Fruit fly (Drosophila melanogaster): ENCODE results near the gene Rab3GAP1.

Rab3GAP1 gene

DNA sequence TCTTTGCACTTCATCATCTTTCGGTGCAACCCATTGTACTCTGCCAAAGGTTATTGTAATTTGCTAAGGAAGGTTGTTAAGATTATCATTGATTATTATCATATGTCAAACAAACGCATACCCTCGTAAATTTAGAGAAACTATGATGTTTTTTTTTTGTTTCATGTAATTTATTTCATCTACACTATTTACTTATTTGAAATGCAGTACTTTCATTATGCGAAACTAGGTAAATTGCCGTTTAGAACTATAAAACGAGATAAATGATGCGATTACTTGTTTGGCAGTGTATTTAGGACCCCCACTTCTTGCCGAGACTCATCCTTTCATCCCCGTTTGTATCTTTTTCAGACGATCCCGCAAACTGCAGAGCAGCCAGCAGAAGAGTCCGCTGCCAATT is 7.1 kb downstream of the Rab3GAP1 start:
- TF ChIP-seq Hr38 (GFP tag; optimal IDR thresholded peaks at IDR 0.05) (no peak), Eip75B (GFP tag; optimal IDR thresholded peaks at IDR 0.05) (peak; percentile 19), Ets96B (tag; optimal IDR thresholded peaks at IDR 0.05) (peak; percentile 14), CG9139 (GFP tag; optimal IDR thresholded peaks at IDR 0.05) (no peak), Met (GFP tag; optimal IDR thresholded peaks at IDR 0.05) (no peak), CG3919 (GFP tag; optimal IDR thresholded peaks at IDR 0.05) (peak; percentile 2), pdm3 (GFP tag; optimal IDR thresholded peaks at IDR 0.05) (peak; percentile 23), CG3032 (tag; optimal IDR thresholded peaks at IDR 0.05) (peak; percentile 36), CG32006 (GFP tag; optimal IDR thresholded peaks at IDR 0.05) (peak; percentile 4), CG6808 (GFP tag; optimal IDR thresholded peaks at IDR 0.05) (peak; percentile 13), Smox (GFP tag; optimal IDR thresholded peaks at IDR 0.05) (no peak), salr (GFP tag; optimal IDR thresholded peaks at IDR 0.05) (no peak), spab (GFP tag; optimal IDR thresholded peaks at IDR 0.05) (peak; percentile 16), topi (GFP tag; optimal IDR thresholded peaks at IDR 0.05) (peak; percentile 15), CG11294 (GFP tag; IDR thresholded peaks at IDR 0.05) (no peak), Sox102F (GFP tag; optimal IDR thresholded peaks at IDR 0.05) (no peak), CG10631 (GFP tag; optimal IDR thresholded peaks at IDR 0.05) (peak; percentile 41), eg (GFP tag; IDR thresholded peaks at IDR 0.05) (no peak), achi (GFP tag; optimal IDR thresholded peaks at IDR 0.05) (no peak), CG6854 (GFP tag; optimal IDR thresholded peaks at IDR 0.05) (no peak), dsx (GFP tag; optimal IDR thresholded peaks at IDR 0.05; ENCODE audit: poor library complexity, severe bottlenecking) (peak; percentile 21), vri (GFP tag; optimal IDR thresholded peaks at IDR 0.05) (no peak), cyc (GFP tag; optimal IDR thresholded peaks at IDR 0.05) (no peak), Eip78C (GFP tag) (peak; percentile 83), CG8632 (GFP tag; optimal IDR thresholded peaks at IDR 0.05) (no peak), acj6 (GFP tag; optimal IDR thresholded peaks at IDR 0.05) (no peak), esn (GFP tag; optimal IDR thresholded peaks at IDR 0.05) (peak; percentile 30), CG10669 (GFP tag; optimal IDR thresholded peaks at IDR 0.05) (peak; percentile 45)

DNA sequence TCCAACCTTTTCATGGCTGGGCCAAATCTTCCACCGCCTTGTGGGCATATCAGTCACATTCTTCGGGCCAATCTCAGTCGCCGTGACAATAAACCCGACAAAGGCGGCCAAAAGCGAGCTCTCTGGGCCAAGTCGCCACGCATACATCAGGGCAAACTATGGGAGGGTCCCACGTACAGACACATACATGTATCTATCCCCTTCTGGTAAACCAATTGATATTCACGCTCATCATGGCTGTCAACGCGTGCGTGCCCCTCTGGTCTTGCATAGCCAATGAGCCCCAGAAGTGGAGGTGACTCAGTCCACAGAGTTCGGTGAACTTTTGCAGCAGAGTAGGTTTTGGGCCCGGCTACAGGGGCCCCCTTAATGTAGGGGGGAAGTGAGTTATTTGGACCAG is 14.3 kb downstream of the Rab3GAP1 start:
- TF ChIP-seq net (GFP tag; optimal IDR thresholded peaks at IDR 0.05) (no peak), vri (GFP tag; optimal IDR thresholded peaks at IDR 0.05) (no peak), Smox (GFP tag; optimal IDR thresholded peaks at IDR 0.05) (no peak), Eip78C (GFP tag) (peak; percentile 49), ss (GFP tag; optimal IDR thresholded peaks at IDR 0.05) (peak in 1 of 2 experiments; percentile 32)

DNA sequence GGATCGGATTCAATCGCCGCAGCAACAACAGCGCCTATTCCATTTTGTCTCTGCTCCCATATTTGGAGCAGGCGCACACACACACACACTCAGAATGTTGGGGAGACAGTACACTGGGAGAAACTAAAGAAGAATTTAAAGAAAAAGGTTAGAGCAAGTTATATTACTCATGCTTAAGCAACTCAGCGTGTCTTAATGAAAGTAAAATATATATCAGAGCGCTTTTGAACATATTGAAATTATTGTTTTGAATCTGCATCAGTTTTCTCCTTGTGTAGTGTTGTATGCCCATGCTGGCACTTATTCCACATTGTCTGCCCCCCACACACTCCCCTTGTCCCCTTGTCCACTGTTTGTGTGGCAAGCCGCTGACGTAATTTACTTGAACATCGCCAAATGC is 20.8 kb downstream of the Rab3GAP1 start:
- TF ChIP-seq pdm3 (GFP tag; optimal IDR thresholded peaks at IDR 0.05): peak; percentile 81
- TF ChIP-seq achi (GFP tag; optimal IDR thresholded peaks at IDR 0.05): peak; percentile 80
- peak; percentile 70 for TF ChIP-seq acj6 (GFP tag; optimal IDR thresholded peaks at IDR 0.05)
- TF ChIP-seq CG4318 (GFP tag; optimal IDR thresholded peaks at IDR 0.05): peak; percentile 77
- TF ChIP-seq topi (GFP tag; optimal IDR thresholded peaks at IDR 0.05): peak; percentile 56
- peak; percentile 4 to 66 for TF ChIP-seq salr (GFP tag; optimal IDR thresholded peaks at IDR 0.05)
- TF ChIP-seq eg (GFP tag; IDR thresholded peaks at IDR 0.05): peak; percentile 91
- TF ChIP-seq Lpt (GFP tag; optimal IDR thresholded peaks at IDR 0.05): peak; percentile 83
- TF ChIP-seq CG31627 (GFP tag; optimal IDR thresholded peaks at IDR 0.05): peak; percentile 59
- TF ChIP-seq CG1621 (tag; optimal IDR thresholded peaks at IDR 0.05): peak; percentile 5
- peak; percentile 54 for TF ChIP-seq CG34406 (GFP tag; optimal IDR thresholded peaks at IDR 0.05)
- TF ChIP-seq CG3032 (tag; optimal IDR thresholded peaks at IDR 0.05): no peak
- TF ChIP-seq Gug (GFP tag; IDR thresholded peaks at IDR 0.05): peak; percentile 83
- TF ChIP-seq CG6854 (GFP tag; optimal IDR thresholded peaks at IDR 0.05): no peak
- TF ChIP-seq CG11294 (GFP tag; IDR thresholded peaks at IDR 0.05): peak; percentile 77
- peak; percentile 71 for TF ChIP-seq Eip75B (GFP tag; optimal IDR thresholded peaks at IDR 0.05)
- TF ChIP-seq ss (GFP tag; optimal IDR thresholded peaks at IDR 0.05): no peak
- no peak for TF ChIP-seq CG6808 (GFP tag; optimal IDR thresholded peaks at IDR 0.05)
- peak; percentile 69 for TF ChIP-seq cyc (GFP tag; optimal IDR thresholded peaks at IDR 0.05)
- TF ChIP-seq Hr38 (GFP tag; optimal IDR thresholded peaks at IDR 0.05): peak; percentile 26
- TF ChIP-seq Sox15 (GFP tag; optimal IDR thresholded peaks at IDR 0.05): peak; percentile 28
- TF ChIP-seq spab (GFP tag; optimal IDR thresholded peaks at IDR 0.05): no peak
- TF ChIP-seq Sox102F (GFP tag; optimal IDR thresholded peaks at IDR 0.05): peak; percentile 25
- peak; percentile 90 for TF ChIP-seq CG8119 (GFP tag; IDR thresholded peaks at IDR 0.05)
- peak; percentile 73 for TF ChIP-seq Sox14 (GFP tag; optimal IDR thresholded peaks at IDR 0.05)
- peak; percentile 15 for TF ChIP-seq CG8632 (GFP tag; optimal IDR thresholded peaks at IDR 0.05)
- peak; percentile 18 for TF ChIP-seq fkh (GFP tag; optimal IDR thresholded peaks at IDR 0.05)
- no peak for TF ChIP-seq fd59A (GFP tag; optimal IDR thresholded peaks at IDR 0.05)
- TF ChIP-seq CG10631 (GFP tag; optimal IDR thresholded peaks at IDR 0.05): peak; percentile 73
- TF ChIP-seq CG8319 (GFP tag; optimal IDR thresholded peaks at IDR 0.05): no peak
- peak; percentile 42 for TF ChIP-seq Smox (GFP tag; optimal IDR thresholded peaks at IDR 0.05)
- peak; percentile 92 for TF ChIP-seq Eip78C (GFP tag)
- no peak for TF ChIP-seq Blimp-1 (GFP tag; optimal IDR thresholded peaks at IDR 0.05)
- peak; percentile 60 for TF ChIP-seq lz (GFP tag; optimal IDR thresholded peaks at IDR 0.05)
- peak; percentile 63 for TF ChIP-seq CG11762 (GFP tag; optimal IDR thresholded peaks at IDR 0.05; ENCODE audit: insufficient read depth)

Measured in whole organism, prepupa.